Worm (Caenorhabditis elegans): ENCODE data around the gene F22E5.22.
"Not testable (repeated sequence)": the region's sequence is repeated elsewhere in the genome, so short reads cannot be mapped to it uniquely, and the experiment has no call there.

The F22E5.22 gene

DNA sequence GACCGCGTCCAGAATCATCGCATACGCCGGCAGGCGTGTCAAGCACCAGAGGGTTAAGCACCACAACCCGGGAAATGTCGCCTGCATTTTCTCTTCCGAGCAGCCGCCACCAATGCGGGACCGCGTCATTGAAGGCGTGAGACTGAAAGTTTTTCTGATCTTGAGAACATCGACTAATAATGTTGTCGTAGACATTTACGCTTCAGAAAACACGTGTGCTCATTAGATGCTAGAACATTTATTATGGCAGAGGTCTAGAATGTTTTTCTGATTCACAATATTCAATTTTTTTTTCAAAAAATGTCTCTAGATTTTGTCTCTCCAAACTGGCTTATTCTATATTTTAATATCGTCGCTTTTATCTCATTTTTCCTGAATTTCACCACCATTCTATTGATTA lies 9.1 kb upstream of the F22E5.22 start, which contains the start of gene sri-47:
Gene sri-47 (plus strand): TSS at position 301 of the 400 bp plus-strand sequence.
- TF ChIP-seq T22C8.4 (GFP tag; IDR thresholded peaks at IDR 0.05) (no peak), med-1 (GFP tag; optimal IDR thresholded peaks at IDR 0.05; ENCODE audit: insufficient read depth) (no peak), klf-2 (GFP tag; conservative IDR thresholded peaks at IDR 0.05) (no peak), flt-1 (GFP tag; IDR thresholded peaks at IDR 0.05) (no peak), tab-1 (GFP tag; IDR thresholded peaks at IDR 0.05) (no peak), cog-1 (tag; optimal IDR thresholded peaks at IDR 0.05) (no peak), ztf-29 (GFP tag; IDR thresholded peaks at IDR 0.05) (no peak)

DNA sequence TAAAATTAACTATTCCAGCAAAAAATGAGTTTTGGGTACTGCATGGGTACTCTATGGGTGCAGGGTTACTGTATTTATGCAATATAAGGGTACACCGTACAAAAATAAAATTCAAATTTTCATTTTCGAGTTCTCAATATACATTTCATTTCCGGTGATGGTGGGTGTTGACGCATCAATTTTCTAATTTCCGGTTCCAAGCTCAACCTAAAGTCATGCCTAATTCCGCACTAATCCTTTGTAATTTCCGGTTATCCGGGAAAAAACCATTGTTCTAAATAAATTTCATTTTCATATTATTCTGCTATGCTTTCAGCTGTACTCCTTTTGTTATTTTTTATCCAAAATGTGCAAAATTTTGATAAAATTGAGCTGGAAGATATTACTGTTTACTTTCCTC lies 6.3 kb upstream of the F22E5.22 start, which contains the start of gene gcy-21:
Gene gcy-21 (plus strand): TSS at position 301 of the 400 bp plus-strand sequence.
- no peak for TF ChIP-seq med-1 (GFP tag; optimal IDR thresholded peaks at IDR 0.05; ENCODE audit: insufficient read depth)
- no peak for TF ChIP-seq klf-2 (GFP tag; conservative IDR thresholded peaks at IDR 0.05)
- TF ChIP-seq tab-1 (GFP tag; IDR thresholded peaks at IDR 0.05), result no peak
- no peak for TF ChIP-seq ztf-23 (GFP tag; IDR thresholded peaks at IDR 0.05)
- TF ChIP-seq ref-1 (GFP tag; conservative IDR thresholded peaks at IDR 0.05), result no peak
- TF ChIP-seq T22C8.4 (GFP tag; IDR thresholded peaks at IDR 0.05), result no peak
- no peak for TF ChIP-seq ztf-29 (GFP tag; IDR thresholded peaks at IDR 0.05)
- no peak for TF ChIP-seq flt-1 (GFP tag; IDR thresholded peaks at IDR 0.05)
- no peak for TF ChIP-seq cog-1 (tag; optimal IDR thresholded peaks at IDR 0.05)

DNA sequence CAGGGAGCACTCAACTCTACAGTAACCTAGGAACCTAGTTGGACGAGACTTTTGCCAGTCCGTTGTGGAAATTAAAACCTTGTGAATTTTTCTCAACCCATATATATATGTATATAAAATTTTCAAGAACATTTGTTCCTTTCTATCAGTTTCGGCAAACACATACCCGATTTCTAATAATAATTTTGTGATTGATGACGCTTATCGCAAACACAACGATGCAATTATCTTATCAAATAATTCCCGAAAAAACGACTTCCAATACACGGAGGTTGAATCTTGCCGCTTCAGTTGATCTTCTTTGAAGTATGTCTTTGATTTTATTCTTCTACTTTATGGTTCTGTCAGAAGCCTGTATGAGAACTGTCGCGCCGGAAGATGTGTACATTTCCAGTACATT lies 625 bp upstream of the F22E5.22 start, which contains the start of gene F22E5.2:
Gene F22E5.2 (plus strand): TSS at position 301 of the 400 bp plus-strand sequence.
- TF ChIP-seq ztf-23, ztf-29, T22C8.4 (GFP tag; IDR thresholded peaks at IDR 0.05): not testable (repeated sequence)

DNA sequence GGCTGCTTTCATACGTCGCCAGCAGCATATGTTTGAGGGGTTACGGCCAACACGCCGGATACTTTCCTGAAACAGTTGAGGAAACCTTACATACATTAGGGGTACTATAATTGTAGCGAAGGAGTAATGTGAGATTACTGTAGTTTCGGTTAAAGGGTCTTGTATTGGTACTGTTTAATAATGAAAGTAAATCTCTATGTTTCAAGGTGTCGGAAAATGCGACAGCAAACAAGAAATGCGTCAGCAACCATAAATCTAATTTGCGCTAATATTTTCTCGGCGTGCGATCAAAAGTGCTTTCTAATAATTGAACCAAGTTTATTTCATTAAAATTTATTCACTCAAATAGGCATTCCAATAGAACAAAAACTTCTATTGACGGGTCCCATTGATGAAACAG lies 6.6 kb downstream of the F22E5.22 start, which contains the start of gene sri-57:
Gene sri-57 (minus strand): TSS at position 101 of the 400 bp plus-strand sequence.
- not testable (repeated sequence) for TF ChIP-seq ztf-23 (GFP tag; IDR thresholded peaks at IDR 0.05); klf-2 (GFP tag; conservative IDR thresholded peaks at IDR 0.05); med-1 (GFP tag; optimal IDR thresholded peaks at IDR 0.05; ENCODE audit: insufficient read depth)

DNA sequence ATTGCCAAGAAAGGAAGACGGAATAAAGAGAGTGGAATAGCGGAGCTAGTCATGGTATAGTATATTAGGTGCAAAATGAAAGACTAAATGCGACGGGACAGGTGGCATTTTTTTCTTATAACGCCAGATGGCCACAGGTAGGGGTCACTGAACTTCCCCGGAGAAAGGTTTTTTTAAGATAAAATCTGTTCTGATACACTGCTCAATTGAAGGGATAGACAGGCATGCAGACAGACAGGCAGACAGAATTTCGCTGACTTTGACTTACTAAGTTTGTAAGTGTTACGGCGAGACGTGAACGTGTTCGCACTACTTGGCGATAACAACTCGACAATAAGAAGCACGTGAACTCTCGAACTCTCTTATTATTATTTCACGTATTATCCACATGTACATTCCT lies 7.8 kb downstream of the F22E5.22 start, which contains the start of the genes F22E5.20 and F22E5.1:
Gene F22E5.20 (minus strand): TSS at position 101 of the 400 bp plus-strand sequence.
Gene F22E5.1 (plus strand): TSS at position 242 of the 400 bp plus-strand sequence.
- not testable (repeated sequence) for TF ChIP-seq ztf-23, flt-1, T22C8.4 (GFP tag; IDR thresholded peaks at IDR 0.05)

DNA sequence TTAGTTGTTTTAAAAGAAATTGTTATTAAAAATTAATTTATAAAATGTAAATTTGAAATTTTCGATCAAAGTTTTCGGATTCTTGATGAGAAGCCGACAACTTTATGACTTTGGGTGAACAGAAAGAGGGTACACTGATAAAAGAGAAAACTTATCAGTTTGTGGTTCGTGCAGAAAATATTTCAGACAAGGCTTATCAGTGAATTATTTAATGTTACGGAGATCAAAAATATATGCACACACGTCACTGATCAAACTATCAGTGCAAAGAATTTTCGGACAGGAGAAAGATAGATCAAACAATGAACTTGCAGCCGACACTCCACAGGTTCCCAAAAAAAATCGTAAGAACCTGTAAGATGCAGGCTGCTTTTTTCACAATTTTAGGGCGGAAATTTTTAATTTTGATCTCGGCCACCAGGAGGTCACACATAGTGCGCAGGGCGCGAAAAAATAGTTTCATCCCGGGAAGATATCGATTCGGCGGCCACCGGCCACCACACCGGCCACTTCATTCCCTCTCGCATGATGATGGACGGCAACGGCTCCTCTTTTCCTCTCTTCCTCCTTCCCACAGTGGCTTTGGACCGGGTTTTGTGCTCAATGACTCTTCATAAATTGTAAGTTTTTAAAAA lies 11.9 kb downstream of the F22E5.22 start, which contains the start of gene F22E5.17:
Gene F22E5.17 (plus strand): TSS at position 508 of the 635 bp plus-strand sequence.
- TF ChIP-seq ztf-23 (GFP tag; IDR thresholded peaks at IDR 0.05) (no peak), cog-1 (tag; optimal IDR thresholded peaks at IDR 0.05) (no peak), T22C8.4 (GFP tag; IDR thresholded peaks at IDR 0.05) (no peak), ztf-29 (GFP tag; IDR thresholded peaks at IDR 0.05) (no peak), flt-1 (GFP tag; IDR thresholded peaks at IDR 0.05) (no peak), ref-1 (GFP tag; conservative IDR thresholded peaks at IDR 0.05) (no peak), med-1 (GFP tag; optimal IDR thresholded peaks at IDR 0.05; ENCODE audit: insufficient read depth) (no peak), klf-2 (GFP tag; conservative IDR thresholded peaks at IDR 0.05) (no peak), tab-1 (GFP tag; IDR thresholded peaks at IDR 0.05) (no peak)

DNA sequence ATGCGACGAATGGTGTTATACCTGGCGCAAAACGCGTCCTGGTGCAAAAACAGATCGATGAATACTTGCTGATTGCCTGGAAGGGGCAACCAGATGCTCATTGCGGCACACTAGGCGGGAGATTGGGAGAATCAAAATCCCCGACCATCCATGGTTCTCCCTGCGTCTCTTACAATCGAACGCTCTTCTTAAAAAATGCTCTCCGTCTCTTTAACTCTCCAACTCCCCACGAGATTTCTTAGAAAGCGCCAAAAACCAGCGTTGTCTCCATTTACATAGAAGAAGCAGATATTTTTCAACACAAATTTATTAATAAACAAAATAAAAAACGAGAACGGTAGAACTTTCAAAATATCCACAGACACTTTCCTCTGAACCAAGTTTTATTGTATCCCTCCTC lies 15.4 kb downstream of the F22E5.22 start, which contains the start of gene F34D6.1:
Gene F34D6.1 (minus strand): TSS at position 101 of the 400 bp plus-strand sequence.
- TF ChIP-seq ref-1 (GFP tag; conservative IDR thresholded peaks at IDR 0.05) (no peak), T22C8.4 (GFP tag; IDR thresholded peaks at IDR 0.05) (no peak), ztf-29 (GFP tag; IDR thresholded peaks at IDR 0.05) (no peak), flt-1 (GFP tag; IDR thresholded peaks at IDR 0.05) (no peak), klf-2 (GFP tag; conservative IDR thresholded peaks at IDR 0.05) (no peak), cog-1 (tag; optimal IDR thresholded peaks at IDR 0.05) (no peak), tab-1 (GFP tag; IDR thresholded peaks at IDR 0.05) (no peak)

DNA sequence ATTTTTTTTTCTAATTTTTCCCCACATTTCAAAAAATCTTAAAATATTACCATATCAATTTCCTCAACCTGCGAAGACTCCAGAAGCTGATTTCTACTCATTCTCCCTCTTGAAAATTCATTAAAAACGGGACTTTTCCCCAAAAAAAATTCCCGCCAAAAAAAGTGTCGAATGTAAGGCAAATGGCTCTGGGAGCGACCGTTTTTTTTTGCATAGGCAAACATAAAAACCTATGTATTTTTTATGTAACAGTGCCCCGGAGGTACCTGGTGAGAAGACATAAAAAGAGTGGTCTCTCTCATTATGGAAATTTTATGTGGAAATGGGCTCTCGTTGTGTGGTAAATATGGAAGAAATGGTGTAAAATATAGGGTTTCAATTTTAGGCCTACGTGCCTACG lies 18.5 kb downstream of the F22E5.22 start, which contains the start of gene ceh-87:
Gene ceh-87 (minus strand): TSS at position 101 of the 400 bp plus-strand sequence.
- TF ChIP-seq tab-1 (GFP tag; IDR thresholded peaks at IDR 0.05), result no peak
- no peak for TF ChIP-seq klf-2 (GFP tag; conservative IDR thresholded peaks at IDR 0.05)
- TF ChIP-seq ref-1 (GFP tag; conservative IDR thresholded peaks at IDR 0.05), result no peak
- no peak for TF ChIP-seq ztf-29 (GFP tag; IDR thresholded peaks at IDR 0.05)
- TF ChIP-seq ztf-23 (GFP tag; IDR thresholded peaks at IDR 0.05), result no peak
- TF ChIP-seq flt-1 (GFP tag; IDR thresholded peaks at IDR 0.05), result no peak
- TF ChIP-seq med-1 (GFP tag; optimal IDR thresholded peaks at IDR 0.05; ENCODE audit: insufficient read depth), result no peak
- no peak for TF ChIP-seq cog-1 (tag; optimal IDR thresholded peaks at IDR 0.05)
- TF ChIP-seq T22C8.4 (GFP tag; IDR thresholded peaks at IDR 0.05), result no peak

DNA sequence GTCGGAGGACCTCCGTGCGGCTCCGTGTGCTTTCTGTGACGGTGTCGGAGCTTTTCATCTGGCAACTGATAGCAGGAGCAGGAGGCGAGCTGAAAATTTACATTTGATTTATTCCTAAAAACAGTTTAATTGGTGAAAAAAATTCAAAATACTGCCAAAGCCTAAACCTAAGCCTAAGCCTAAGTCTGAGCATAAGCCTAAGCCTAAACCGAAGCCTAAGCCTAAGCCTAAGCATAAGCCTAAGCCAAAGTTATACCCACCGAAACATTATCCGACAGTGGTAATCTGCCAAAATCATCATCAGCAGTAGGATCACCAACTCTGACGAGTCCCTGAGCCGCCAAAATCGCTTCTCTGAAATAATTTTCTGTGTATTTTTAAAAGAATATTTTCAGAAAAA lies 19.1 kb downstream of the F22E5.22 start:
- TF ChIP-seq ztf-29 (GFP tag; IDR thresholded peaks at IDR 0.05) (no peak), ztf-23 (GFP tag; IDR thresholded peaks at IDR 0.05) (no peak), ref-1 (GFP tag; conservative IDR thresholded peaks at IDR 0.05) (no peak), med-1 (GFP tag; optimal IDR thresholded peaks at IDR 0.05; ENCODE audit: insufficient read depth) (no peak), T22C8.4 (GFP tag; IDR thresholded peaks at IDR 0.05) (no peak), cog-1 (tag; optimal IDR thresholded peaks at IDR 0.05) (no peak), klf-2 (GFP tag; conservative IDR thresholded peaks at IDR 0.05) (no peak), tab-1 (GFP tag; IDR thresholded peaks at IDR 0.05) (no peak), flt-1 (GFP tag; IDR thresholded peaks at IDR 0.05) (no peak)

All from whole organism, midembryonic.